Fruit fly (Drosophila melanogaster) whole organism, embryonic: Measurements from ENCODE around the gene rols.

Source experiments
- Abd-B ChIP-seq: fragments of 200-800 bp; sonication (Bioruptor generic); optimal IDR thresholded peaks from 2 replicates; lab custom pipeline; 2018; ENCODE audit warnings: missing biosample characterization, mild to moderate bottlenecking, missing genetic modification characterization, moderate library complexity
- CG10267 ChIP-seq: fragments of 200-800 bp; sonication (Bioruptor generic); optimal IDR thresholded peaks from 2 replicates; lab custom pipeline; 2018; ENCODE audit warnings: missing biosample characterization, mild to moderate bottlenecking, missing genetic modification characterization, moderate library complexity
- CG10979 ChIP-seq: fragments of 200-800 bp; sonication (Bioruptor generic); optimal IDR thresholded peaks from 2 replicates; lab custom pipeline; 2018; ENCODE audit warnings: missing biosample characterization, mild to moderate bottlenecking, missing genetic modification characterization, moderate library complexity
- CG11560 ChIP-seq: fragments of 200-800 bp; sonication (Bioruptor generic); IDR thresholded peaks from 3 replicates; pipeline ENCODE4 v1.3.6; 2022; ENCODE audit warnings: missing biosample characterization, missing genetic modification characterization
- CG11696 ChIP-seq: fragments of 200-800 bp; sonication (Bioruptor generic); IDR thresholded peaks from 2 replicates; pipeline ENCODE4 v1.3.6; 2022; ENCODE audit warnings: missing biosample characterization, missing genetic modification characterization
- CG1529 ChIP-seq: fragments of 200-800 bp; sonication (Bioruptor generic); optimal IDR thresholded peaks from 3 replicates; lab custom pipeline; 2018; ENCODE audit warnings: missing biosample characterization, missing genetic modification characterization
- CG15696 ChIP-seq: fragments of 200-800 bp; sonication (Bioruptor generic); optimal IDR thresholded peaks from 2 replicates; lab custom pipeline; 2019; ENCODE audit warnings: missing biosample characterization, mild to moderate bottlenecking, missing genetic modification characterization, moderate library complexity
- CG2199 ChIP-seq: fragments of 200-800 bp; sonication (Bioruptor generic); IDR thresholded peaks from 3 replicates; pipeline ENCODE4 v1.3.6; 2022; ENCODE audit warnings: missing biosample characterization, missing genetic modification characterization
- CG2875 ChIP-seq: fragments of 200-800 bp; sonication (Bioruptor generic); optimal IDR thresholded peaks from 2 replicates; lab custom pipeline; 2017; ENCODE audit warnings: missing biosample characterization, mild to moderate bottlenecking, missing genetic modification characterization, missing genetic modification reagents
- CG2889 ChIP-seq: fragments of 200-800 bp; sonication (Bioruptor generic); IDR thresholded peaks from 3 replicates; pipeline ENCODE4 v1.3.6; 2022; ENCODE audit warnings: missing biosample characterization, missing genetic modification characterization
- CG3065 ChIP-seq: fragments of 200-800 bp; sonication (Bioruptor generic); optimal IDR thresholded peaks from 2 replicates; lab custom pipeline; 2016; ENCODE audit warnings: missing biosample characterization, missing genetic modification characterization
- CG31224 ChIP-seq: fragments of 200-800 bp; sonication (Bioruptor generic); IDR thresholded peaks from 2 replicates; pipeline ENCODE4 v1.3.6; 2022; ENCODE audit warnings: missing biosample characterization, missing genetic modification characterization
- CG31365 ChIP-seq: fragments of 200-800 bp; sonication (Bioruptor generic); optimal IDR thresholded peaks from 2 replicates; lab custom pipeline; 2018; ENCODE audit warnings: missing biosample characterization, mild to moderate bottlenecking, missing genetic modification characterization
- CG32767 ChIP-seq: fragments of 200-800 bp; sonication (Bioruptor generic); IDR thresholded peaks from 2 replicates; pipeline ENCODE4 v1.3.6; 2022; ENCODE audit warnings: missing biosample characterization, missing genetic modification characterization
- CG32772 ChIP-seq: fragments of 200-800 bp; sonication (Bioruptor generic); IDR thresholded peaks from 2 replicates; pipeline ENCODE4 v1.3.6; 2022; ENCODE audit warnings: missing biosample characterization, missing genetic modification characterization
- CG33213 ChIP-seq: fragments of 200-800 bp; sonication (Bioruptor generic); optimal IDR thresholded peaks from 3 replicates; lab custom pipeline; 2016; ENCODE audit warnings: missing biosample characterization, missing genetic modification characterization
- CG33557 ChIP-seq: fragments of 200-800 bp; sonication (Bioruptor generic); optimal IDR thresholded peaks from 2 replicates; lab custom pipeline; 2019; ENCODE audit warnings: missing biosample characterization, mild to moderate bottlenecking, missing genetic modification characterization, moderate library complexity
- CG4404 ChIP-seq: fragments of 200-800 bp; sonication (Bioruptor generic); IDR thresholded peaks from 2 replicates; pipeline ENCODE4 v1.3.6; 2022; ENCODE audit warnings: missing biosample characterization, missing genetic modification characterization
- CG6254 ChIP-seq: fragments of 200-800 bp; sonication (Bioruptor generic); optimal IDR thresholded peaks from 3 replicates; lab custom pipeline; 2017; ENCODE audit warnings: mild to moderate bottlenecking, missing biosample characterization, missing genetic modification reagents, missing genetic modification characterization
- CG6813 ChIP-seq: fragments of 200-800 bp; sonication (Bioruptor generic); optimal IDR thresholded peaks from 2 replicates; lab custom pipeline; 2017; ENCODE audit warnings: missing biosample characterization, missing genetic modification characterization, mild to moderate bottlenecking, moderate library complexity, missing genetic modification reagents
- CG7556 ChIP-seq: fragments of 200-800 bp; sonication (Bioruptor generic); optimal IDR thresholded peaks from 2 replicates; lab custom pipeline; 2017; ENCODE audit warnings: missing biosample characterization, mild to moderate bottlenecking, missing genetic modification characterization
- CHES-1-like ChIP-seq: fragments of 200-800 bp; sonication (Bioruptor generic); optimal IDR thresholded peaks from 2 replicates; lab custom pipeline; 2016; ENCODE audit warnings: missing biosample characterization, missing genetic modification characterization
- CoRest ChIP-seq: fragments of 200-800 bp; sonication (Bioruptor generic); optimal IDR thresholded peaks from 3 replicates; lab custom pipeline; 2018; ENCODE audit warnings: missing biosample characterization, mild to moderate bottlenecking, missing genetic modification characterization, moderate library complexity
- Dek ChIP-seq: fragments of 200-800 bp; sonication (Bioruptor generic); optimal IDR thresholded peaks from 3 replicates; lab custom pipeline; 2019; ENCODE audit warnings: missing biosample characterization, mild to moderate bottlenecking, missing genetic modification characterization, moderate library complexity
- E2f2 ChIP-seq: fragments of 200-800 bp; sonication (Bioruptor generic); IDR thresholded peaks from 2 replicates; pipeline ENCODE4 v1.3.6; 2022; ENCODE audit warnings: missing biosample characterization, missing genetic modification characterization
- Med ChIP-seq: fragments of 200-800 bp; sonication (Bioruptor generic); peaks from one replicate; lab custom pipeline; 2016; ENCODE audit warnings: missing biosample characterization, missing genetic modification characterization, mild to moderate bottlenecking, inconsistent platforms, moderate library complexity
- Myb ChIP-seq: fragments of 200-800 bp; sonication (Bioruptor generic); optimal IDR thresholded peaks from 2 replicates; lab custom pipeline; 2016; ENCODE audit warnings: missing biosample characterization, missing genetic modification characterization
- NC2β ChIP-seq: fragments of 200-800 bp; sonication (Bioruptor generic); optimal IDR thresholded peaks from 2 replicates; lab custom pipeline; 2016; ENCODE audit warnings: missing biosample characterization, missing genetic modification characterization
- NK7.1 ChIP-seq: fragments of 200-800 bp; sonication (Bioruptor generic); optimal IDR thresholded peaks from 3 replicates; lab custom pipeline; 2016; ENCODE audit warnings: missing biosample characterization, missing genetic modification characterization
- Nf-YB ChIP-seq: fragments of 200-800 bp; sonication (Bioruptor generic); optimal IDR thresholded peaks from 3 replicates; lab custom pipeline; 2019; ENCODE audit warnings: missing biosample characterization, mild to moderate bottlenecking, missing genetic modification characterization, moderate library complexity
- Side ChIP-seq: fragments of 200-800 bp; sonication (Bioruptor generic); optimal IDR thresholded peaks from 2 replicates; lab custom pipeline; 2016; ENCODE audit warnings: missing biosample characterization, missing genetic modification characterization
- bab2 ChIP-seq: fragments of 200-800 bp; sonication (Bioruptor generic); optimal IDR thresholded peaks from 2 replicates; lab custom pipeline; 2016; ENCODE audit warnings: missing biosample characterization, missing genetic modification characterization
- btn ChIP-seq: fragments of 200-800 bp; sonication (Bioruptor generic); optimal IDR thresholded peaks from 2 replicates; lab custom pipeline; 2016; ENCODE audit warnings: missing biosample characterization, missing genetic modification characterization
- crp ChIP-seq, 2 experiments: fragments of 200-800 bp; sonication (Bioruptor generic); optimal IDR thresholded peaks; 2 replicates in 1 of 2; 3 replicates in 1 of 2; lab custom pipeline; 2017; ENCODE audit warnings: missing biosample characterization in 2 of 2, missing genetic modification characterization in 2 of 2, mild to moderate bottlenecking in 1 of 2, moderate library complexity in 1 of 2
- dmrt11E ChIP-seq: fragments of 200-800 bp; sonication (Bioruptor generic); optimal IDR thresholded peaks from 3 replicates; lab custom pipeline; 2018; ENCODE audit warnings: missing biosample characterization, mild to moderate bottlenecking, missing genetic modification characterization, moderate library complexity
- dysf ChIP-seq: fragments of 200-800 bp; sonication (Bioruptor generic); IDR thresholded peaks from 3 replicates; pipeline ENCODE4 v1.3.6; 2022; ENCODE audit warnings: missing biosample characterization, missing genetic modification characterization
- fd3F ChIP-seq: fragments of 200-800 bp; sonication (Bioruptor generic); optimal IDR thresholded peaks from 2 replicates; lab custom pipeline; 2018; ENCODE audit warnings: missing biosample characterization, mild to moderate bottlenecking, missing genetic modification characterization, moderate library complexity
- gsb-n ChIP-seq: fragments of 200-800 bp; sonication (Bioruptor generic); optimal IDR thresholded peaks from 3 replicates; lab custom pipeline; 2018; ENCODE audit warnings: missing biosample characterization, mild to moderate bottlenecking, missing genetic modification characterization
- jing ChIP-seq: fragments of 200-800 bp; sonication (Bioruptor generic); optimal IDR thresholded peaks from 2 replicates; lab custom pipeline; 2018; ENCODE audit warnings: missing biosample characterization, mild to moderate bottlenecking, missing genetic modification characterization
- jumu ChIP-seq: fragments of 200-800 bp; sonication (Bioruptor generic); optimal IDR thresholded peaks from 3 replicates; lab custom pipeline; 2016; ENCODE audit warnings: missing biosample characterization, missing genetic modification characterization
- mam ChIP-seq: fragments of 200-800 bp; sonication (Bioruptor generic); optimal IDR thresholded peaks from 3 replicates; lab custom pipeline; 2016; ENCODE audit warnings: missing biosample characterization, missing genetic modification characterization
- peb ChIP-seq: fragments of 200-800 bp; sonication (Bioruptor generic); IDR thresholded peaks from 2 replicates; pipeline ENCODE4 v1.3.6; 2022; ENCODE audit warnings: missing biosample characterization, missing genetic modification characterization
- pho ChIP-seq: fragments of 200-800 bp; sonication (Bioruptor generic); optimal IDR thresholded peaks from 2 replicates; lab custom pipeline; 2016; ENCODE audit warnings: missing biosample characterization, missing genetic modification characterization
- pita ChIP-seq: fragments of 200-800 bp; sonication (Bioruptor generic); optimal IDR thresholded peaks from 2 replicates; lab custom pipeline; 2017; ENCODE audit warnings: missing biosample characterization, mild to moderate bottlenecking, missing genetic modification characterization
- sens-2 ChIP-seq: fragments of 200-800 bp; sonication (Bioruptor generic); IDR thresholded peaks from 2 replicates; pipeline ENCODE4 v1.3.6; 2022; ENCODE audit warnings: missing biosample characterization, missing genetic modification characterization
- sisA ChIP-seq: fragments of 200-800 bp; sonication (Bioruptor generic); IDR thresholded peaks from 2 replicates; pipeline ENCODE4 v1.3.6; 2022; ENCODE audit warnings: missing biosample characterization, missing genetic modification characterization
- sob ChIP-seq: fragments of 200-800 bp; sonication (Bioruptor generic); IDR thresholded peaks from 2 replicates; pipeline ENCODE4 v1.3.6; 2022; ENCODE audit warnings: missing biosample characterization, missing genetic modification characterization
- stc ChIP-seq: fragments of 200-800 bp; sonication (Bioruptor generic); IDR thresholded peaks from 2 replicates; pipeline ENCODE4 v1.3.6; 2022; ENCODE audit warnings: missing biosample characterization, missing genetic modification characterization
- tap ChIP-seq: fragments of 200-800 bp; optimal IDR thresholded peaks from 3 replicates; lab custom pipeline; 2019; ENCODE audit warnings: missing biosample characterization, mild to moderate bottlenecking, missing genetic modification characterization, moderate library complexity
- trem ChIP-seq: fragments of 200-800 bp; optimal IDR thresholded peaks from 3 replicates; lab custom pipeline; 2019; ENCODE audit warnings: missing biosample characterization, mild to moderate bottlenecking, missing genetic modification characterization, moderate library complexity
- tx ChIP-seq: fragments of 200-800 bp; sonication (Bioruptor generic); optimal IDR thresholded peaks from 2 replicates; lab custom pipeline; 2016; ENCODE audit warnings: missing biosample characterization, missing genetic modification characterization

rols gene

dm6 chr3L:12062788-12063218, 1.9 kb downstream of the rols start (continued):
- TF ChIP-seq pita (GFP tag; lab: Kevin White, UChicago): no peak
- no peak for TF ChIP-seq Dek (tag; lab: Kevin White, UChicago)
- no peak for TF ChIP-seq CG31224 (GFP tag; lab: Robert Waterston, UW)
- TF ChIP-seq Side (GFP tag; lab: Kevin White, UChicago): peak; percentile 65
- peak; percentile 49 for TF ChIP-seq sens-2 (GFP tag; lab: Robert Waterston, UW)
- TF ChIP-seq btn (GFP tag; lab: Kevin White, UChicago): peak; percentile 45
- peak; percentile 7 for TF ChIP-seq CG2875
- peak; percentile 41 for TF ChIP-seq tap (tag; lab: Kevin White, UChicago)
- no peak; the same call in 1 of the 2 replicates for TF ChIP-seq E2f2 (GFP tag; lab: Robert Waterston, UW)
- TF ChIP-seq Abd-B (GFP tag; lab: Kevin White, UChicago): peak; percentile 5
- peak; percentile 52 for TF ChIP-seq CG10267 (tag; lab: Kevin White, UChicago)
- no peak for TF ChIP-seq CG7556 (GFP tag; lab: Kevin White, UChicago)
- peak; percentile 15 for TF ChIP-seq CHES-1-like (GFP tag; lab: Kevin White, UChicago)
- peak; percentile 35; the same call in 1 of the 2 replicates for TF ChIP-seq sob (GFP tag; lab: Robert Waterston, UW)
- TF ChIP-seq CG11696 (GFP tag; lab: Robert Waterston, UW): no peak
- no peak for TF ChIP-seq pho (GFP tag; lab: Kevin White, UChicago)
- no peak for TF ChIP-seq NK7.1 (GFP tag; lab: Kevin White, UChicago)
- TF ChIP-seq CG32767 (GFP tag; lab: Robert Waterston, UW): 0 out of 2 replicates have a peak, but pooled peaks have one; percentile 10
- TF ChIP-seq dysf (GFP tag; lab: Robert Waterston, UW): peak; percentile 32; the same call in 1 of the 3 replicates
- TF ChIP-seq CG33213: peak; percentile 24
- no peak for TF ChIP-seq mam (GFP tag; lab: Kevin White, UChicago)
- TF ChIP-seq dmrt11E: peak; percentile 88
- TF ChIP-seq jumu: peak; percentile 36
- 0 out of 3 replicates have a peak, but pooled peaks have one; percentile 32 for TF ChIP-seq CG2889 (GFP tag; lab: Robert Waterston, UW)
- peak; percentile 76 for TF ChIP-seq CG11560 (tag; lab: Robert Waterston, UW)
- TF ChIP-seq CG31365: no peak
- TF ChIP-seq tx (GFP tag; lab: Kevin White, UChicago): no peak
- peak; percentile 89 for TF ChIP-seq CG4404 (GFP tag; lab: Robert Waterston, UW)
- 0 out of 2 replicates have a peak, but pooled peaks have one; percentile 38 for TF ChIP-seq peb
- TF ChIP-seq trem (tag; lab: Kevin White, UChicago): peak; percentile 19
- peak; percentile 74 for TF ChIP-seq CG10979 (tag; lab: Kevin White, UChicago)
- TF ChIP-seq CoRest (tag; lab: Kevin White, UChicago): peak; percentile 34
- TF ChIP-seq CG15696 (tag; lab: Kevin White, UChicago): peak; percentile 89
- peak; percentile 64 for TF ChIP-seq gsb-n (tag; lab: Kevin White, UChicago)
- TF ChIP-seq CG3065 (GFP tag; lab: Kevin White, UChicago): peak; percentile 12
- TF ChIP-seq CG32772 (GFP tag; lab: Robert Waterston, UW): peak; percentile 33; the same call in 1 of the 2 replicates
- TF ChIP-seq CG1529: peak; percentile 36
- 0 out of 3 replicates have a peak, but pooled peaks have one; percentile 53 for TF ChIP-seq CG2199
- peak; percentile 50 for TF ChIP-seq jing (GFP tag; lab: Kevin White, UChicago)
- peak; percentile 24 for TF ChIP-seq Nf-YB
- TF ChIP-seq stc (GFP tag; lab: Robert Waterston, UW): peak; percentile 32; the same call in 1 of the 2 replicates
- TF ChIP-seq Med (GFP tag; lab: Kevin White, UChicago): peak; percentile 67
- peak; percentile 16 for TF ChIP-seq Myb (GFP tag; lab: Kevin White, UChicago)
- TF ChIP-seq fd3F (GFP tag; lab: Kevin White, UChicago): no peak
- TF ChIP-seq CG6813 (GFP tag; lab: Kevin White, UChicago): peak; percentile 32
- peak; percentile 80 for TF ChIP-seq CG33557 (GFP tag; lab: Kevin White, UChicago)
- TF ChIP-seq crp (GFP tag; optimal IDR thresholded peaks at IDR 0.05; lab: Kevin White, UChicago): no peak
- TF ChIP-seq CG6254 (GFP tag; lab: Kevin White, UChicago): peak; percentile 34
- peak; percentile 45; the same call in 1 of the 2 replicates for TF ChIP-seq sisA (GFP tag; lab: Robert Waterston, UW)
- TF ChIP-seq bab2 (GFP tag; lab: Kevin White, UChicago): peak; percentile 17
- TF ChIP-seq NC2β (GFP tag; lab: Kevin White, UChicago): peak; percentile 54
